Worm (Caenorhabditis elegans) whole organism, late embryonic: Measurements from ENCODE around the gene sumv-1.

Experiments
- C08G9.2 ChIP-seq: sonication (generic microtip); optimal IDR thresholded peaks from 2 replicates; lab custom pipeline; 2016; ENCODE audit warnings: mild to moderate bottlenecking, missing genetic modification characterization, moderate library complexity, missing compliant biosample characterization
- C38D4.7 ChIP-seq: fragments of 200-800 bp; sonication (Bioruptor generic); optimal IDR thresholded peaks from 2 replicates; lab custom pipeline; 2018; ENCODE audit warnings: mild to moderate bottlenecking, missing genetic modification characterization, moderate library complexity, missing compliant biosample characterization
- F13H6.1 ChIP-seq: sonication (generic microtip); optimal IDR thresholded peaks from 2 replicates; lab custom pipeline; 2016; ENCODE audit warnings: missing genetic modification characterization, missing compliant biosample characterization
- K09A11.1 ChIP-seq: sonication (generic microtip); optimal IDR thresholded peaks from 2 replicates; lab custom pipeline; 2017; ENCODE audit warnings: antibody characterized with exemption, mild to moderate bottlenecking, missing genetic modification characterization, missing compliant biosample characterization; ENCODE audit not compliant: insufficient read depth
- T23F11.4 ChIP-seq: fragments of 200-800 bp; sonication (Bioruptor generic); optimal IDR thresholded peaks from 2 replicates; lab custom pipeline; 2018; ENCODE audit warnings: mild to moderate bottlenecking, missing genetic modification characterization, missing compliant biosample characterization
- ahr-1 ChIP-seq: sonication (generic microtip); optimal IDR thresholded peaks from 2 replicates; lab custom pipeline; 2016; ENCODE audit warnings: missing genetic modification characterization, missing compliant biosample characterization
- ama-1 ChIP-seq: fragments of 150-350 bp; optimal IDR thresholded peaks from 2 replicates; lab custom pipeline; 2014
- ceh-18 ChIP-seq: sonication (generic microtip); optimal IDR thresholded peaks from 2 replicates; lab custom pipeline; 2016; ENCODE audit warnings: missing genetic modification characterization, missing compliant biosample characterization
- ceh-2 ChIP-seq: sonication (generic microtip); optimal IDR thresholded peaks from 2 replicates; lab custom pipeline; 2016; ENCODE audit warnings: missing genotype, missing genetic modification characterization, missing compliant biosample characterization
- ceh-22 ChIP-seq: sonication (generic microtip); optimal IDR thresholded peaks from 2 replicates; lab custom pipeline; 2017; ENCODE audit warnings: missing biosample characterization, missing genetic modification characterization
- ceh-30 ChIP-seq: fragments of 150-350 bp; optimal IDR thresholded peaks from 2 replicates; lab custom pipeline; 2014; ENCODE audit warnings: missing biosample characterization, missing genetic modification characterization
- ceh-31 ChIP-seq: sonication (generic microtip); optimal IDR thresholded peaks from 2 replicates; lab custom pipeline; 2016; ENCODE audit warnings: missing genetic modification characterization, missing compliant biosample characterization
- ceh-48 ChIP-seq: sonication (generic microtip); optimal IDR thresholded peaks from 2 replicates; lab custom pipeline; 2016; ENCODE audit warnings: missing genetic modification characterization, inconsistent platforms, missing compliant biosample characterization
- ceh-6 ChIP-seq: fragments of 200-800 bp; sonication (Bioruptor generic); optimal IDR thresholded peaks from 2 replicates; lab custom pipeline; 2018; ENCODE audit warnings: mild to moderate bottlenecking, missing genetic modification characterization, missing compliant biosample characterization
- ceh-9 ChIP-seq: sonication (generic microtip); optimal IDR thresholded peaks from 2 replicates; lab custom pipeline; 2016; ENCODE audit warnings: mild to moderate bottlenecking, missing genetic modification characterization, inconsistent platforms, missing compliant biosample characterization
- dmd-4 ChIP-seq: sonication (generic microtip); optimal IDR thresholded peaks from 2 replicates; lab custom pipeline; 2016; ENCODE audit warnings: borderline replicate concordance, missing genetic modification characterization, missing compliant biosample characterization
- dve-1 ChIP-seq: sonication (generic microtip); optimal IDR thresholded peaks from 2 replicates; lab custom pipeline; 2017; ENCODE audit warnings: antibody characterized with exemption, mild to moderate bottlenecking, missing genetic modification characterization, missing compliant biosample characterization
- elt-4 ChIP-seq: sonication (generic microtip); optimal IDR thresholded peaks from 2 replicates; lab custom pipeline; 2016; ENCODE audit warnings: missing genetic modification characterization, missing compliant biosample characterization
- ets-4 ChIP-seq: sonication (generic microtip); optimal IDR thresholded peaks from 2 replicates; lab custom pipeline; 2016; ENCODE audit warnings: missing genetic modification characterization, missing compliant biosample characterization
- eyg-1 ChIP-seq: sonication (generic microtip); optimal IDR thresholded peaks from 2 replicates; lab custom pipeline; 2016; ENCODE audit warnings: missing genotype, missing genetic modification characterization, missing compliant biosample characterization
- fax-1 ChIP-seq: sonication (generic microtip); optimal IDR thresholded peaks from 2 replicates; lab custom pipeline; 2016; ENCODE audit warnings: missing genotype, missing genetic modification characterization, missing compliant biosample characterization
- fkh-6 ChIP-seq: sonication (generic microtip); optimal IDR thresholded peaks from 2 replicates; lab custom pipeline; 2016; ENCODE audit warnings: missing genetic modification characterization, missing compliant biosample characterization
- gmeb-2 ChIP-seq: sonication (generic microtip); optimal IDR thresholded peaks from 2 replicates; lab custom pipeline; 2016; ENCODE audit warnings: missing genetic modification characterization, inconsistent platforms, missing compliant biosample characterization
- hlh-13 ChIP-seq: fragments of 200-800 bp; sonication (Bioruptor generic); optimal IDR thresholded peaks from 2 replicates; lab custom pipeline; 2018; ENCODE audit warnings: mild to moderate bottlenecking, missing genetic modification characterization, missing compliant biosample characterization
- hlh-15 ChIP-seq: sonication (generic microtip); optimal IDR thresholded peaks from 2 replicates; lab custom pipeline; 2016; ENCODE audit warnings: missing genetic modification characterization, missing compliant biosample characterization
- hlh-30 ChIP-seq: sonication (generic microtip); optimal IDR thresholded peaks from 2 replicates; lab custom pipeline; 2017; ENCODE audit warnings: antibody characterized with exemption, missing genetic modification characterization, missing compliant biosample characterization; ENCODE audit not compliant: insufficient read depth
- hlh-6 ChIP-seq: sonication (generic microtip); optimal IDR thresholded peaks from 2 replicates; lab custom pipeline; 2016; ENCODE audit warnings: missing genotype, missing genetic modification characterization, missing compliant biosample characterization
- hlh-8 ChIP-seq: sonication (generic microtip); optimal IDR thresholded peaks from 2 replicates; lab custom pipeline; 2016; ENCODE audit warnings: missing genotype, missing genetic modification characterization, missing compliant biosample characterization
- lin-11 ChIP-seq: fragments of 200-800 bp; sonication (Bioruptor generic); optimal IDR thresholded peaks from 2 replicates; lab custom pipeline; 2018; ENCODE audit warnings: mild to moderate bottlenecking, missing genetic modification characterization, missing compliant biosample characterization
- mec-3 ChIP-seq: sonication (generic microtip); optimal IDR thresholded peaks from 2 replicates; lab custom pipeline; 2016; ENCODE audit warnings: borderline replicate concordance, missing genetic modification characterization, missing compliant biosample characterization
- npax-4 ChIP-seq: sonication (generic microtip); optimal IDR thresholded peaks from 2 replicates; lab custom pipeline; 2016; ENCODE audit warnings: missing genetic modification characterization, missing compliant biosample characterization
- pax-1 ChIP-seq: fragments of 150-350 bp; optimal IDR thresholded peaks from 2 replicates; lab custom pipeline; 2014; ENCODE audit warnings: missing biosample characterization, missing genetic modification characterization
- pha-4 ChIP-seq: fragments of 150-350 bp; optimal IDR thresholded peaks from 2 replicates; lab custom pipeline; 2018; ENCODE audit warnings: missing biosample characterization, missing genetic modification reagents, missing genetic modification characterization
- pqm-1 ChIP-seq: sonication (generic microtip); optimal IDR thresholded peaks from 2 replicates; lab custom pipeline; 2016; ENCODE audit warnings: missing genetic modification characterization, missing compliant biosample characterization
- pros-1 ChIP-seq: fragments of 150-350 bp; optimal IDR thresholded peaks from 2 replicates; lab custom pipeline; 2014; ENCODE audit warnings: missing biosample characterization, missing genetic modification reagents, missing genetic modification characterization
- ref-2 ChIP-seq: sonication (generic microtip); optimal IDR thresholded peaks from 2 replicates; lab custom pipeline; 2016; ENCODE audit warnings: missing genetic modification characterization, missing compliant biosample characterization
- rnt-1 ChIP-seq: sonication (generic microtip); optimal IDR thresholded peaks from 2 replicates; lab custom pipeline; 2016; ENCODE audit warnings: missing genetic modification characterization, missing compliant biosample characterization
- sdc-2 ChIP-seq: sonication (generic microtip); optimal IDR thresholded peaks from 2 replicates; lab custom pipeline; 2016; ENCODE audit warnings: missing genotype, missing genetic modification characterization, missing compliant biosample characterization
- sox-4 ChIP-seq: sonication (generic microtip); optimal IDR thresholded peaks from 2 replicates; lab custom pipeline; 2017; ENCODE audit warnings: mild to moderate bottlenecking, missing genetic modification characterization, inconsistent platforms, missing compliant biosample characterization
- syd-9 ChIP-seq: sonication (generic microtip); optimal IDR thresholded peaks from 2 replicates; lab custom pipeline; 2016; ENCODE audit warnings: mild to moderate bottlenecking, missing genetic modification characterization, moderate library complexity, missing compliant biosample characterization
- ttx-3 ChIP-seq: sonication (generic microtip); optimal IDR thresholded peaks from 2 replicates; lab custom pipeline; 2016; ENCODE audit warnings: missing genetic modification reagents, missing genetic modification characterization, missing compliant biosample characterization
- unc-3 ChIP-seq, 2 experiments: fragments of 200-800 bp in 1 of 2; sonication (Bioruptor generic) in 1 of 2; sonication (generic microtip) in 1 of 2; conservative IDR thresholded peaks in 1 of 2; optimal IDR thresholded peaks in 1 of 2; 2 replicates each; pipeline versions ENCODE4 v1.3.6 to Lab custom; 2016 to 2022; ENCODE audit warnings: missing compliant biosample characterization in 2 of 2, missing genetic modification characterization in 2 of 2, missing genetic modification reagents in 1 of 2
- unc-42 ChIP-seq: sonication (generic microtip); optimal IDR thresholded peaks from 2 replicates; lab custom pipeline; 2016; ENCODE audit warnings: missing genotype, missing genetic modification characterization, missing compliant biosample characterization
- unc-55 ChIP-seq: sonication (generic microtip); optimal IDR thresholded peaks from 2 replicates; lab custom pipeline; 2017; ENCODE audit warnings: missing biosample characterization, missing genetic modification reagents, missing genetic modification characterization
- unc-86 ChIP-seq: sonication (generic microtip); optimal IDR thresholded peaks from 2 replicates; lab custom pipeline; 2016; ENCODE audit warnings: missing genetic modification characterization, missing compliant biosample characterization
- zip-5 ChIP-seq: sonication (generic microtip); optimal IDR thresholded peaks from 2 replicates; lab custom pipeline; 2016; ENCODE audit warnings: missing genetic modification characterization, missing compliant biosample characterization

sumv-1 gene

ce11 chrIII:5254108-5254507, at the start of gene sumv-1, which contains the start of gene gop-1:
TSS of gene sumv-1 (minus strand) at chrIII:5254187.
TSS of gene gop-1 (plus strand) at chrIII:5254438.
- peak; percentile 19 for TF ChIP-seq unc-42 (tag; lab: Kevin White, UChicago)
- no peak for TF ChIP-seq eyg-1 (tag; lab: Kevin White, UChicago)
- TF ChIP-seq, all 69 proteins: peak for 1

DNA sequence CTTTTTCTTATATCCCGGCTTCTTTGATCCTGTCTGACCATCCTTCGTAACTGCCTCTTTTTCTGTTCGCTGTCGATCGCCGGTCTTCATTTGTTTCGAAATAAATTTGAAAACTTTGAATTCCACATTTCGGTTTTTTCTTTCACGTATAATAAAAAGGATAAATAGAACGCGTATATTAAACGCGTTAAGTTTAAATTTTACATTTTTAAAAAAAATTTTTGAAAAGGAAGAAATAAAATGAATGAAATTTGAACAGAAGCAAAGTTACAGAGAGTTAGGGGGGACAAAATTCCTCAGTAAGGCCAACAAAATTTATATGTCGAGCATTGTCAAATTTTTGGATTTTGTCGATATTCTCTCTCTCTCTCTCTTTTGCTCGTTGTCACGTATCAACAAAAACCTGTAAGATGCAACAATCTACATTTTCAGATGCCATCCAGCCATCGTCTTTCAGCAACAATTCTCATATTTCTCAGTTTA, 47.8 kb upstream of the sumv-1 start, which contains the start of the genes T15B12.2 and F52C9.5:
Gene T15B12.2 (minus strand): TSS at position 101 of the 483 bp plus-strand sequence.
Gene F52C9.5 (plus strand): TSS at position 433 of the 483 bp plus-strand sequence.
- TF ChIP-seq dve-1 (tag; lab: Kevin White, UChicago) (no peak), ttx-3 (tag; lab: Kevin White, UChicago) (no peak), T23F11.4 (GFP tag; lab: Kevin White, UChicago) (no peak), mec-3 (tag; lab: Kevin White, UChicago) (no peak), fkh-6 (tag; lab: Kevin White, UChicago) (no peak), ref-2 (tag; lab: Kevin White, UChicago) (no peak)

DNA sequence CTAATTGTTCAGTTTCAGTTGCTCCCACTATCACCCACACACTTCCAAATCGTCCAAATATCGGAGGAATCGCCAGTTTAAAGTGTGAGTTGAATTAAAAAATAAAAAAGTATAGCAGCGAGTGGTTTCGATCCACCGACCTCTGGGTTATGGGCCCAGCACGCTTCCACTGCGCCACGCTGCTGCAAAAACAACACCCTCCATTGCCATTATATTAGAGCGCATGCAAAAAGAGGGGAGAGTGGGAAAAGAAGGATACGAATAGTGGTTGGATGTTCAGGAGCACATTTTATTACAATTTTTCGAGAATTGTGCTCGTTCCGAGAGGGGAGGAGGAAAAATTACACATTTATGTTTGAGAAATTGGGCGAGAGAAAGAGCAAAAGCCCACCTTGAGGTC, 40.9 kb upstream of the sumv-1 start:
- TF ChIP-seq pha-4 (tag; lab: Kevin White, UChicago) (no peak), ceh-2 (tag; lab: Kevin White, UChicago) (peak; percentile 80), unc-55 (GFP tag; lab: Kevin White, UChicago) (no peak), F13H6.1 (peak; percentile 91), sox-4 (tag; lab: Kevin White, UChicago) (peak; percentile 86), mec-3 (tag; lab: Kevin White, UChicago) (peak; percentile 44), dve-1 (tag; lab: Kevin White, UChicago) (peak; percentile 73), ceh-31 (tag; lab: Kevin White, UChicago) (peak; percentile 57), lin-11 (peak; percentile 66), ets-4 (peak; percentile 88), fkh-6 (tag; lab: Kevin White, UChicago) (peak; percentile 89), rnt-1 (tag; lab: Kevin White, UChicago) (peak; percentile 82), C38D4.7 (GFP tag; lab: Kevin White, UChicago) (peak; percentile 85), ceh-30 (tag; lab: Kevin White, UChicago) (peak; percentile 60), fax-1 (tag; lab: Kevin White, UChicago) (peak; percentile 87), elt-4 (tag; lab: Kevin White, UChicago) (no peak), ceh-48 (tag; lab: Kevin White, UChicago) (peak; percentile 75), C08G9.2 (tag; lab: Kevin White, UChicago) (peak; percentile 83), eyg-1 (tag; lab: Kevin White, UChicago) (peak; percentile 63), pqm-1 (tag; lab: Kevin White, UChicago) (peak; percentile 81), ahr-1 (tag; lab: Kevin White, UChicago) (peak; percentile 61), hlh-15 (tag; lab: Kevin White, UChicago) (peak; percentile 63), pax-1 (tag; lab: Kevin White, UChicago) (no peak), hlh-6 (tag; lab: Kevin White, UChicago) (peak; percentile 94), unc-86 (tag; lab: Kevin White, UChicago) (peak; percentile 87), npax-4 (tag; lab: Kevin White, UChicago) (peak; percentile 79), ceh-18 (peak; percentile 85), ama-1 (lab: Kevin White, UChicago) (no peak), ceh-9 (tag; lab: Kevin White, UChicago) (peak; percentile 77), K09A11.1 (peak; percentile 70), unc-3 (GFP tag; conservative IDR thresholded peaks at IDR 0.05; lab: Robert Waterston, UW) (peak; percentile 82), unc-3 (tag; optimal IDR thresholded peaks at IDR 0.05; lab: Kevin White, UChicago) (peak; percentile 78), pros-1 (tag; lab: Kevin White, UChicago) (no peak), hlh-8 (tag; lab: Kevin White, UChicago) (peak; percentile 73), zip-5 (tag; lab: Kevin White, UChicago) (peak; percentile 33), sdc-2 (tag; lab: Kevin White, UChicago) (peak; percentile 81), hlh-30 (tag; lab: Kevin White, UChicago) (peak; percentile 33), gmeb-2 (peak; percentile 91), ceh-6 (peak; percentile 84), ceh-22 (no peak), syd-9 (tag; lab: Kevin White, UChicago) (peak; percentile 91), hlh-13 (GFP tag; lab: Kevin White, UChicago) (peak; percentile 88), unc-42 (tag; lab: Kevin White, UChicago) (no peak), dmd-4 (peak; percentile 73)
